Fruit fly (Drosophila melanogaster) whole organism, embryonic: ENCODE results near the gene CG14147.

ENCODE experiments used
- CG11504 ChIP-seq: fragments of 200-800 bp; sonication (Bioruptor generic); optimal IDR thresholded peaks from 3 replicates; lab custom pipeline; 2019; ENCODE audit warnings: missing biosample characterization, mild to moderate bottlenecking, missing genetic modification characterization, moderate library complexity
- CG12942 ChIP-seq: fragments of 200-800 bp; sonication (Bioruptor generic); optimal IDR thresholded peaks from 3 replicates; lab custom pipeline; 2016; ENCODE audit warnings: missing biosample characterization, missing genetic modification characterization
- CG13894 ChIP-seq: fragments of 200-800 bp; sonication (Bioruptor generic); optimal IDR thresholded peaks from 3 replicates; lab custom pipeline; 2018; ENCODE audit warnings: missing biosample characterization, mild to moderate bottlenecking, missing genetic modification characterization, moderate library complexity
- CG14667 ChIP-seq: fragments of 200-800 bp; sonication (Bioruptor generic); IDR thresholded peaks from 2 replicates; pipeline ENCODE4 v1.3.6; 2022; ENCODE audit warnings: missing biosample characterization, missing genetic modification characterization
- CG1529 ChIP-seq: fragments of 200-800 bp; sonication (Bioruptor generic); optimal IDR thresholded peaks from 3 replicates; lab custom pipeline; 2018; ENCODE audit warnings: missing biosample characterization, missing genetic modification characterization
- CG15479 ChIP-seq: fragments of 200-800 bp; sonication (Bioruptor generic); optimal IDR thresholded peaks from 3 replicates; lab custom pipeline; 2019; ENCODE audit warnings: missing biosample characterization, mild to moderate bottlenecking, missing genetic modification characterization, moderate library complexity
- CG17361 ChIP-seq: fragments of 200-800 bp; sonication (Bioruptor generic); IDR thresholded peaks from 3 replicates; pipeline ENCODE4 v1.3.6; 2022; ENCODE audit warnings: missing biosample characterization, missing genetic modification characterization
- CG4282 ChIP-seq: fragments of 200-800 bp; sonication (Bioruptor generic); optimal IDR thresholded peaks from 2 replicates; lab custom pipeline; 2016; ENCODE audit warnings: missing biosample characterization, missing genetic modification characterization
- CG7963 ChIP-seq: fragments of 200-800 bp; sonication (Bioruptor generic); IDR thresholded peaks from 3 replicates; pipeline ENCODE4 v1.3.6; 2022; ENCODE audit warnings: missing biosample characterization, missing genetic modification characterization; ENCODE audit not compliant: partially characterized antibody
- CG8388 ChIP-seq: fragments of 200-800 bp; sonication (Bioruptor generic); optimal IDR thresholded peaks from 2 replicates; lab custom pipeline; 2019; ENCODE audit warnings: missing biosample characterization, mild to moderate bottlenecking, missing genetic modification characterization, moderate library complexity
- Dll ChIP-seq: fragments of 200-800 bp; sonication (Bioruptor generic); IDR thresholded peaks from 4 replicates; pipeline ENCODE4 v1.3.6; 2022; ENCODE audit warnings: missing biosample characterization, missing genetic modification characterization; ENCODE audit not compliant: partially characterized antibody
- Doc3 ChIP-seq: fragments of 200-800 bp; sonication (Bioruptor generic); IDR thresholded peaks from 3 replicates; pipeline ENCODE4 v1.3.6; 2022; ENCODE audit warnings: missing biosample characterization, missing genetic modification characterization; ENCODE audit not compliant: partially characterized antibody
- Dref ChIP-seq: fragments of 200-800 bp; sonication (Bioruptor generic); IDR thresholded peaks from 2 replicates; pipeline ENCODE4 v1.3.6; 2022; ENCODE audit warnings: missing biosample characterization, missing genetic modification characterization
- Ets65A ChIP-seq: fragments of 200-800 bp; sonication (Bioruptor generic); peaks from one replicate; lab custom pipeline; 2016; ENCODE audit warnings: missing biosample characterization, missing genetic modification characterization
- Fer3 ChIP-seq: fragments of 200-800 bp; sonication (Bioruptor generic); optimal IDR thresholded peaks from 2 replicates; lab custom pipeline; 2018; ENCODE audit warnings: missing biosample characterization, mild to moderate bottlenecking, missing genetic modification characterization, moderate library complexity
- H15 ChIP-seq: fragments of 200-800 bp; sonication (Bioruptor generic); IDR thresholded peaks from 3 replicates; pipeline ENCODE4 v1.3.6; 2022; ENCODE audit warnings: missing biosample characterization, missing genetic modification characterization
- HHEX ChIP-seq: fragments of 200-800 bp; sonication (Bioruptor generic); optimal IDR thresholded peaks from 3 replicates; lab custom pipeline; 2017; ENCODE audit warnings: missing biosample characterization, mild to moderate bottlenecking, missing genetic modification characterization, missing genetic modification reagents
- Hr78 ChIP-seq, 2 experiments: fragments of 200-800 bp in 1 of 2; fragments of >200 bp in 1 of 2; sonication (Bioruptor generic) in 1 of 2; optimal IDR thresholded peaks; 2 replicates each; lab custom pipeline; 2017 to 2019; ENCODE audit warnings: missing biosample characterization in 2 of 2, missing genetic modification characterization in 2 of 2, mild to moderate bottlenecking in 1 of 2, moderate library complexity in 1 of 2
- Jarid2 ChIP-seq: fragments of 200-800 bp; sonication (Bioruptor generic); optimal IDR thresholded peaks from 3 replicates; lab custom pipeline; 2017; ENCODE audit warnings: mild to moderate bottlenecking, missing biosample characterization, missing genetic modification reagents, missing genetic modification characterization
- MBD-R2 ChIP-seq: fragments of 200-800 bp; sonication (Bioruptor generic); IDR thresholded peaks from 2 replicates; pipeline ENCODE4 v1.3.6; 2022; ENCODE audit warnings: missing biosample characterization, missing genetic modification characterization
- Oaz ChIP-seq: fragments of 200-800 bp; sonication (Bioruptor generic); IDR thresholded peaks from 2 replicates; pipeline ENCODE4 v1.3.6; 2022; ENCODE audit warnings: missing biosample characterization, missing genetic modification characterization
- Pdp1 ChIP-seq, 2 experiments: fragments of 200-800 bp; sonication (Bioruptor generic); optimal IDR thresholded peaks; 3 replicates each; lab custom pipeline; 2016; ENCODE audit warnings: missing biosample characterization in 2 of 2, missing genetic modification characterization in 2 of 2, mild to moderate bottlenecking in 1 of 2, moderate library complexity in 1 of 2
- Vsx1 ChIP-seq: fragments of 200-800 bp; sonication (Bioruptor generic); optimal IDR thresholded peaks from 2 replicates; lab custom pipeline; 2017; ENCODE audit warnings: missing biosample characterization, mild to moderate bottlenecking, missing genetic modification characterization, missing genetic modification reagents
- abd-A ChIP-seq: fragments of 200-800 bp; sonication (Bioruptor generic); optimal IDR thresholded peaks from 3 replicates; lab custom pipeline; 2019; ENCODE audit warnings: missing biosample characterization, mild to moderate bottlenecking, missing genetic modification characterization, moderate library complexity
- cwo ChIP-seq: fragments of 200-800 bp; sonication (Bioruptor generic); optimal IDR thresholded peaks from 3 replicates; lab custom pipeline; 2017; ENCODE audit warnings: missing biosample characterization, missing genetic modification characterization, mild to moderate bottlenecking, moderate library complexity, missing genetic modification reagents
- eve ChIP-seq, 2 experiments: fragments of >200 bp; optimal IDR thresholded peaks; 2 replicates each; lab custom pipeline; 2017; ENCODE audit warnings: missing biosample characterization in 2 of 2, missing genetic modification characterization in 2 of 2
- grn ChIP-seq: fragments of 200-800 bp; sonication (Bioruptor generic); optimal IDR thresholded peaks from 3 replicates; lab custom pipeline; 2017; ENCODE audit warnings: missing biosample characterization, missing genetic modification characterization
- h ChIP-seq: fragments of >200 bp; optimal IDR thresholded peaks from 2 replicates; lab custom pipeline; 2017
- klu ChIP-seq: fragments of 200-800 bp; sonication (Bioruptor generic); IDR thresholded peaks from 2 replicates; pipeline ENCODE4 v1.3.6; 2022; ENCODE audit warnings: missing biosample characterization, missing genetic modification characterization
- lov ChIP-seq, 2 experiments: fragments of 200-800 bp in 1 of 2; fragments of >200 bp in 1 of 2; sonication (Bioruptor generic) in 1 of 2; IDR thresholded peaks in 1 of 2; optimal IDR thresholded peaks in 1 of 2; 2 replicates in 1 of 2; 3 replicates in 1 of 2; pipeline versions ENCODE4 v1.3.6 to Lab custom; 2017 to 2022; ENCODE audit warnings: missing biosample characterization in 1 of 2, missing genetic modification characterization in 1 of 2
- nom ChIP-seq: fragments of 200-800 bp; sonication (Bioruptor generic); optimal IDR thresholded peaks from 2 replicates; lab custom pipeline; 2017; ENCODE audit warnings: missing biosample characterization, missing genetic modification characterization, mild to moderate bottlenecking, moderate library complexity, missing genetic modification reagents
- pita ChIP-seq: fragments of 200-800 bp; sonication (Bioruptor generic); optimal IDR thresholded peaks from 2 replicates; lab custom pipeline; 2017; ENCODE audit warnings: missing biosample characterization, mild to moderate bottlenecking, missing genetic modification characterization
- rib ChIP-seq: fragments of 200-800 bp; sonication (Bioruptor generic); IDR thresholded peaks from 2 replicates; pipeline ENCODE4 v1.3.6; 2022; ENCODE audit warnings: missing biosample characterization, missing genetic modification characterization
- sd ChIP-seq: fragments of 200-800 bp; sonication (Bioruptor generic); optimal IDR thresholded peaks from 3 replicates; lab custom pipeline; 2018; ENCODE audit warnings: missing biosample characterization, mild to moderate bottlenecking, missing genetic modification characterization, moderate library complexity
- sens ChIP-seq: fragments of 200-800 bp; sonication (Bioruptor generic); peaks from one replicate; lab custom pipeline; 2016; ENCODE audit warnings: missing biosample characterization, missing genetic modification characterization
- sqz ChIP-seq: fragments of 200-800 bp; sonication (Bioruptor generic); optimal IDR thresholded peaks from 3 replicates; lab custom pipeline; 2018; ENCODE audit warnings: missing biosample characterization, mild to moderate bottlenecking, missing genetic modification characterization
- stwl ChIP-seq: fragments of 200-800 bp; sonication (Bioruptor generic); optimal IDR thresholded peaks from 3 replicates; lab custom pipeline; 2018; ENCODE audit warnings: missing biosample characterization, mild to moderate bottlenecking, missing genetic modification characterization, moderate library complexity
- sug ChIP-seq: fragments of 200-800 bp; optimal IDR thresholded peaks from 2 replicates; lab custom pipeline; 2019; ENCODE audit warnings: missing biosample characterization, mild to moderate bottlenecking, missing genetic modification characterization, moderate library complexity
- ttk ChIP-seq: fragments of 200-800 bp; sonication (Bioruptor generic); IDR thresholded peaks from 2 replicates; pipeline ENCODE4 v2.1.2; 2022; ENCODE audit warnings: missing biosample characterization, missing genetic modification characterization
- wor ChIP-seq: fragments of 200-800 bp; sonication (Bioruptor generic); IDR thresholded peaks from 2 replicates; pipeline ENCODE4 v1.3.6; 2022; ENCODE audit warnings: missing biosample characterization, missing genetic modification characterization
- zfh1 ChIP-seq: fragments of 200-800 bp; sonication (Bioruptor generic); IDR thresholded peaks from 3 replicates; pipeline ENCODE4 v1.3.6; 2022; ENCODE audit warnings: missing biosample characterization, missing genetic modification characterization

Gene CG14147

dm6 chr3L:10991242-10992021 lies 19.0 kb downstream of the CG14147 start:
- peak; percentile 95 for TF ChIP-seq stwl (tag; lab: Kevin White, UChicago)
- TF ChIP-seq MBD-R2 = no peak
- no peak for TF ChIP-seq ttk (GFP tag; lab: Robert Waterston, UW)
- no peak for TF ChIP-seq CG17361 (GFP tag; lab: Robert Waterston, UW)
- TF ChIP-seq Jarid2 (GFP tag; lab: Kevin White, UChicago) = no peak
- TF ChIP-seq sug = no peak
- TF ChIP-seq Dref (GFP tag; lab: Robert Waterston, UW) = no peak
- TF ChIP-seq CG8388 (GFP tag; lab: Kevin White, UChicago) = no peak
- 0 out of 4 replicates have a peak, but pooled peaks have one; percentile 30 for TF ChIP-seq Dll (GFP tag; lab: Robert Waterston, UW)
- TF ChIP-seq sd (tag; lab: Kevin White, UChicago) = no peak
- TF ChIP-seq H15 (GFP tag; lab: Robert Waterston, UW) = no peak
- peak; percentile 67 for TF ChIP-seq sens (GFP tag; lab: Kevin White, UChicago)
- TF ChIP-seq cwo (GFP tag; lab: Kevin White, UChicago) = no peak
- 0 out of 3 replicates have a peak, but pooled peaks have one; percentile 10 for TF ChIP-seq zfh1 (GFP tag; lab: Robert Waterston, UW)
- 0 out of 3 replicates have a peak, but pooled peaks have one; percentile 13 for TF ChIP-seq Doc3
- TF ChIP-seq Ets65A (GFP tag; lab: Kevin White, UChicago) = peak; percentile 63
- no peak for TF ChIP-seq CG4282 (GFP tag; lab: Kevin White, UChicago)
- no peak for TF ChIP-seq eve (GFP tag; optimal IDR thresholded peaks at IDR 0.05; lab: Kevin White, UChicago)
- TF ChIP-seq Vsx1 (GFP tag; lab: Kevin White, UChicago) = no peak
- TF ChIP-seq CG13894 = no peak
- no peak for TF ChIP-seq h
- TF ChIP-seq CG12942 (GFP tag; lab: Kevin White, UChicago) = no peak
- TF ChIP-seq lov (optimal IDR thresholded peaks at IDR 0.05; lab: Kevin White, UChicago) = no peak
- TF ChIP-seq lov (GFP tag; IDR thresholded peaks at IDR 0.05; lab: Robert Waterston, UW) = no peak
- TF ChIP-seq CG11504 (tag; lab: Kevin White, UChicago) = peak; percentile 16
- no peak for TF ChIP-seq CG15479 (GFP tag; lab: Kevin White, UChicago)

- TF ChIP-seq abd-A (tag; lab: Kevin White, UChicago) = peak; percentile 28
- TF ChIP-seq Pdp1 (GFP tag; optimal IDR thresholded peaks at IDR 0.05; lab: Kevin White, UChicago) = peak in 1 of 2 experiments; percentile 55
- TF ChIP-seq CG14667 = no peak
- no peak for TF ChIP-seq CG7963 (GFP tag; lab: Robert Waterston, UW)
- TF ChIP-seq pita (GFP tag; lab: Kevin White, UChicago) = no peak
- peak; percentile 67 for TF ChIP-seq CG15479 (GFP tag; lab: Kevin White, UChicago)
- peak; percentile 7 for TF ChIP-seq sens (GFP tag; lab: Kevin White, UChicago)
- TF ChIP-seq CG1529 (GFP tag; lab: Kevin White, UChicago) = no peak
- TF ChIP-seq grn (GFP tag; lab: Kevin White, UChicago) = peak; percentile 92
- no peak for TF ChIP-seq Fer3 (tag; lab: Kevin White, UChicago)
- TF ChIP-seq sqz (GFP tag; lab: Kevin White, UChicago) = peak; percentile 61
- TF ChIP-seq Oaz (GFP tag; lab: Robert Waterston, UW) = no peak
- peak; percentile 37; the same call in 1 of the 2 replicates for TF ChIP-seq klu
- peak; percentile 38 for TF ChIP-seq sd (tag; lab: Kevin White, UChicago)
- TF ChIP-seq wor (GFP tag; lab: Robert Waterston, UW) = no peak
- TF ChIP-seq Hr78 (GFP tag; optimal IDR thresholded peaks at IDR 0.05; lab: Kevin White, UChicago) = peak in 1 of 2 experiments; percentile 70
- no peak for TF ChIP-seq nom
- no peak for TF ChIP-seq rib (GFP tag; lab: Robert Waterston, UW)
- TF ChIP-seq HHEX (GFP tag; lab: Kevin White, UChicago) = no peak
- TF ChIP-seq, all 482 proteins: peak for 9
These were observed 24.9 kb downstream of the CG14147 start for dm6 chr3L:10997240-10997830.
